Worm (Caenorhabditis elegans): ENCODE data around the gene msi-1.

DNA sequence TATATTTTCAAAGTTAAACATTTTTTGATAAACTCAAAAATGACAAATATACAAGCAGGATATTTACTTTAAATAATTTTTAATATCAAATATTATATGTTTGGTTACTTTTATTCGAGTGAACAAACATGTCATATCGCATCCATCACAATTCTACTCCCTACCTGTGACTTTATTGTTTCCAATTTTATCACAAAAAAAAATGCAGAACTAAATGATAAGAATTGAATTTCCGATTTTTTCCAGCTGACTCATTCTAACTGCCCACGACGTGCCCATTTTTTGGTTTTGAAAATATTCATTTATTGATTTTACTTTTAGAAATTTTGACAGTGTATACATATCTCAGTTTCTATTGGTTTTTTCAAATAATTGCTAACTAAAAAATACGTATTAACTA lies 34.8 kb upstream of the msi-1 start:
- TF ChIP-seq W03F9.2 (tag; optimal IDR thresholded peaks at IDR 0.05) = no peak
- no peak for TF ChIP-seq him-1 (tag; optimal IDR thresholded peaks at IDR 0.05)

All from whole organism, L4/young adult.